Fruit fly (Drosophila melanogaster): ENCODE data around the gene CG12375.

The CG12375 gene

dm6 chr2L:8103073-8103472 is 23.6 kb downstream of the CG12375 start:
- TF ChIP-seq CG17801 (GFP tag; optimal IDR thresholded peaks at IDR 0.05; ENCODE audit: partially characterized antibody) = no peak

dm6 chr2L:8100489-8101352 is 26.0 kb downstream of the CG12375 start:
- TF ChIP-seq CG17801 (GFP tag; optimal IDR thresholded peaks at IDR 0.05; ENCODE audit: partially characterized antibody) = peak; percentile 22

dm6 chr2L:8099615-8100375 is 26.9 kb downstream of the CG12375 start:
- no peak for TF ChIP-seq CG17801 (GFP tag; optimal IDR thresholded peaks at IDR 0.05; ENCODE audit: partially characterized antibody)

dm6 chr2L:8099050-8099449 is 27.6 kb downstream of the CG12375 start:
- TF ChIP-seq CG17801 (GFP tag; optimal IDR thresholded peaks at IDR 0.05; ENCODE audit: partially characterized antibody) = no peak

- TF ChIP-seq CG17801 (GFP tag; optimal IDR thresholded peaks at IDR 0.05; ENCODE audit: partially characterized antibody) = no peak
Observed at dm6 chr2L:8097964-8098945, 28.4 kb downstream of the CG12375 start.

dm6 chr2L:8097461-8097860 is 29.2 kb downstream of the CG12375 start:
- TF ChIP-seq CG17801 (GFP tag; optimal IDR thresholded peaks at IDR 0.05; ENCODE audit: partially characterized antibody) = peak; percentile 32

dm6 chr2L:8095176-8095575 is 31.5 kb downstream of the CG12375 start:
- no peak for TF ChIP-seq CG17801 (GFP tag; optimal IDR thresholded peaks at IDR 0.05; ENCODE audit: partially characterized antibody)

- TF ChIP-seq CG17801 (GFP tag; optimal IDR thresholded peaks at IDR 0.05; ENCODE audit: partially characterized antibody) = no peak
Observed at dm6 chr2L:8094058-8094825, 32.4 kb downstream of the CG12375 start.

- no peak for TF ChIP-seq CG17801 (GFP tag; optimal IDR thresholded peaks at IDR 0.05; ENCODE audit: partially characterized antibody)
Observed at dm6 chr2L:8093182-8093941, 33.3 kb downstream of the CG12375 start.

- no peak for TF ChIP-seq CG17801 (GFP tag; optimal IDR thresholded peaks at IDR 0.05; ENCODE audit: partially characterized antibody)
Observed at dm6 chr2L:8091908-8092307, 34.8 kb downstream of the CG12375 start.

- TF ChIP-seq CG17801 (GFP tag; optimal IDR thresholded peaks at IDR 0.05; ENCODE audit: partially characterized antibody) = no peak
Observed at dm6 chr2L:8091429-8091828, 35.3 kb downstream of the CG12375 start.

dm6 chr2L:8088025-8088789 is 38.5 kb downstream of the CG12375 start:
- peak; percentile 33 for TF ChIP-seq CG17801 (GFP tag; optimal IDR thresholded peaks at IDR 0.05; ENCODE audit: partially characterized antibody)

- no peak for TF ChIP-seq CG17801 (GFP tag; optimal IDR thresholded peaks at IDR 0.05; ENCODE audit: partially characterized antibody)
Observed at dm6 chr2L:8087468-8087789, 39.3 kb downstream of the CG12375 start.

Data from ovary, adult (tissue).